Fruit fly (Drosophila melanogaster): ENCODE measurements around the gene CG43702.

- TF ChIP-seq CG8159 (tag; optimal IDR thresholded peaks at IDR 0.05): no peak
- TF ChIP-seq gl (tag; optimal IDR thresholded peaks at IDR 0.05): no peak
- no peak for TF ChIP-seq rn (GFP tag; IDR thresholded peaks at IDR 0.05)
- no peak; the same call in 1 of the 2 replicates for TF ChIP-seq CG10348 (GFP tag; IDR thresholded peaks at IDR 0.05)
- TF ChIP-seq CG12605 (GFP tag; IDR thresholded peaks at IDR 0.05): no peak
- TF ChIP-seq CG9948 (tag; optimal IDR thresholded peaks at IDR 0.05): no peak
- TF ChIP-seq CG14655 (GFP tag; optimal IDR thresholded peaks at IDR 0.05): no peak
- TF ChIP-seq CG4496 (GFP tag; IDR thresholded peaks at IDR 0.05): no peak
- TF ChIP-seq Ets98B (GFP tag; IDR thresholded peaks at IDR 0.05): no peak
- no peak for TF ChIP-seq Pif1B (GFP tag; optimal IDR thresholded peaks at IDR 0.05)
- no peak for TF ChIP-seq CG13204 (GFP tag; optimal IDR thresholded peaks at IDR 0.05)
- TF ChIP-seq EcR (GFP tag; optimal IDR thresholded peaks at IDR 0.05): no peak
Measured at dm6 chr3L:21284720-21285638, 13.5 kb upstream of the CG43702 start.

Measured in whole organism, pupa.